Worm (Caenorhabditis elegans): ENCODE measurements around the gene txt-4.

Gene txt-4

ce11 chrIV:1561884-1562283 is 51.5 kb downstream of the txt-4 start, which contains the start of gene hpo-6:
Gene hpo-6 (plus strand): TSS chrIV:1562184.
- TF ChIP-seq ceh-90 (tag; optimal IDR thresholded peaks at IDR 0.05) = no peak
- no peak for TF ChIP-seq efl-1 (optimal IDR thresholded peaks at IDR 0.05)
- TF ChIP-seq efl-1 (GFP tag; optimal IDR thresholded peaks at IDR 0.05 in 1 of 2) = no peak
- TF ChIP-seq nhr-77 (tag; optimal IDR thresholded peaks at IDR 0.05) = no peak
- no peak for TF ChIP-seq fkh-4 (tag; optimal IDR thresholded peaks at IDR 0.05; ENCODE audit: borderline replicate concordance)
- TF ChIP-seq skn-1 (tag; optimal IDR thresholded peaks at IDR 0.05) = no peak
- TF ChIP-seq Y116A8C.19 (tag; optimal IDR thresholded peaks at IDR 0.05; ENCODE audit: borderline replicate concordance) = no peak
- no peak for TF ChIP-seq sptf-1 (tag; optimal IDR thresholded peaks at IDR 0.05)
- TF ChIP-seq lir-3 (tag; optimal IDR thresholded peaks at IDR 0.05; ENCODE audit: poor library complexity) = no peak
- TF ChIP-seq fos-1 (tag; optimal IDR thresholded peaks at IDR 0.05) = no peak
- TF ChIP-seq lin-15B (tag; optimal IDR thresholded peaks at IDR 0.05) = no peak
- no peak for TF ChIP-seq zip-4 (GFP tag; optimal IDR thresholded peaks at IDR 0.05)
- TF ChIP-seq pax-3 (tag; optimal IDR thresholded peaks at IDR 0.05) = no peak
- TF ChIP-seq unc-130 (tag; optimal IDR thresholded peaks at IDR 0.05) = no peak
- TF ChIP-seq elt-3 (tag; optimal IDR thresholded peaks at IDR 0.05) = no peak
- no peak for TF ChIP-seq ztf-4 (tag; optimal IDR thresholded peaks at IDR 0.05)
- no peak for TF ChIP-seq vab-15 (tag; optimal IDR thresholded peaks at IDR 0.05)
- no peak for TF ChIP-seq swsn-7 (tag; optimal IDR thresholded peaks at IDR 0.05)
- no peak for TF ChIP-seq irx-1 (tag; optimal IDR thresholded peaks at IDR 0.05)
- no peak for TF ChIP-seq jun-1 (tag; optimal IDR thresholded peaks at IDR 0.05)

ce11 chrIV:1563476-1564131 is 53.2 kb downstream of the txt-4 start, which contains the start of gene Y41D4B.15:
Gene Y41D4B.15 (plus strand): TSS chrIV:1564081.
- TF ChIP-seq elt-2 (tag; optimal IDR thresholded peaks at IDR 0.05) (no peak), skn-1 (tag; optimal IDR thresholded peaks at IDR 0.05) (no peak), ztf-11 (tag; optimal IDR thresholded peaks at IDR 0.05) (no peak), elt-3 (tag; optimal IDR thresholded peaks at IDR 0.05) (no peak), nhr-76 (tag; optimal IDR thresholded peaks at IDR 0.05) (no peak), lin-14 (GFP tag; optimal IDR thresholded peaks at IDR 0.05) (no peak)
